Worm (Caenorhabditis elegans) whole organism, mixed stage, embryonic: Measurements from ENCODE around the gene acbp-4.

Experiments used
- M03D4.4 ChIP-seq: sonication (generic microtip); optimal IDR thresholded peaks from 2 replicates; lab custom pipeline; 2017; ENCODE audit warnings: mild to moderate bottlenecking, missing genetic modification characterization, missing compliant biosample characterization
- bed-3 ChIP-seq: fragments of 200-800 bp; sonication (Bioruptor generic); optimal IDR thresholded peaks from 3 replicates; lab custom pipeline; 2018; ENCODE audit warnings: mild to moderate bottlenecking, missing genetic modification characterization, moderate library complexity, missing compliant biosample characterization
- blmp-1 ChIP-seq: fragments of 150-350 bp; optimal IDR thresholded peaks from 2 replicates; lab custom pipeline; 2014; ENCODE audit warnings: missing biosample characterization, missing genetic modification characterization
- ceh-39 ChIP-seq: fragments of 150-350 bp; optimal IDR thresholded peaks from 2 replicates; lab custom pipeline; 2014; ENCODE audit warnings: missing biosample characterization, missing genetic modification characterization
- ceh-43 ChIP-seq: fragments of 200-800 bp; sonication (Bioruptor generic); optimal IDR thresholded peaks from 2 replicates; lab custom pipeline; 2018; ENCODE audit warnings: mild to moderate bottlenecking, missing genetic modification characterization, moderate library complexity, missing compliant biosample characterization
- ceh-83 ChIP-seq: fragments of 200-800 bp; sonication (Bioruptor generic); optimal IDR thresholded peaks from 2 replicates; lab custom pipeline; 2018; ENCODE audit warnings: mild to moderate bottlenecking, missing genetic modification characterization, missing compliant biosample characterization
- ces-1 ChIP-seq: fragments of 150-350 bp; optimal IDR thresholded peaks from 2 replicates; lab custom pipeline; 2014; ENCODE audit warnings: missing biosample characterization, missing genetic modification reagents, missing genetic modification characterization
- cnd-1 ChIP-seq: fragments of 200-800 bp; sonication (Bioruptor generic); optimal IDR thresholded peaks from 2 replicates; lab custom pipeline; 2018; ENCODE audit warnings: mild to moderate bottlenecking, missing genetic modification characterization, missing compliant biosample characterization
- drap-1 ChIP-seq: fragments of 200-800 bp; sonication (Bioruptor generic); optimal IDR thresholded peaks from 3 replicates; lab custom pipeline; 2018; ENCODE audit warnings: mild to moderate bottlenecking, missing genetic modification characterization, missing compliant biosample characterization
- elt-1 ChIP-seq: sonication (generic microtip); optimal IDR thresholded peaks from 2 replicates; lab custom pipeline; 2017; ENCODE audit warnings: missing genetic modification characterization, mild to moderate bottlenecking, missing compliant biosample characterization, antibody characterized with exemption, moderate library complexity, borderline replicate concordance; ENCODE audit not compliant: insufficient read depth
- elt-3 ChIP-seq: fragments of 150-350 bp; optimal IDR thresholded peaks from 2 replicates; lab custom pipeline; 2014; ENCODE audit warnings: missing biosample characterization, missing genetic modification characterization
- ham-2 ChIP-seq: fragments of 200-800 bp; sonication (Bioruptor generic); optimal IDR thresholded peaks from 2 replicates; lab custom pipeline; 2018; ENCODE audit warnings: mild to moderate bottlenecking, missing genetic modification characterization, missing compliant biosample characterization
- hlh-1 ChIP-seq: fragments of 150-350 bp; optimal IDR thresholded peaks from 2 replicates; lab custom pipeline; 2014; ENCODE audit warnings: missing biosample characterization, missing genetic modification reagents, missing genetic modification characterization
- lin-13 ChIP-seq: fragments of 150-350 bp; optimal IDR thresholded peaks from 2 replicates; lab custom pipeline; 2014; ENCODE audit warnings: missing biosample characterization, missing genetic modification characterization
- lin-32 ChIP-seq: fragments of 200-800 bp; sonication (Bioruptor generic); optimal IDR thresholded peaks from 2 replicates; lab custom pipeline; 2018; ENCODE audit warnings: mild to moderate bottlenecking, missing genetic modification characterization, missing compliant biosample characterization
- lsy-2 ChIP-seq: fragments of 150-350 bp; optimal IDR thresholded peaks from 2 replicates; lab custom pipeline; 2014; ENCODE audit warnings: missing biosample characterization, missing genetic modification characterization
- mab-5 ChIP-seq: fragments of 150-350 bp; optimal IDR thresholded peaks from 2 replicates; lab custom pipeline; 2014; ENCODE audit warnings: missing biosample characterization, missing genetic modification characterization
- mep-1 ChIP-seq: fragments of 150-350 bp; optimal IDR thresholded peaks from 2 replicates; lab custom pipeline; 2017; ENCODE audit warnings: missing biosample characterization, missing genetic modification reagents, missing genetic modification characterization, inconsistent platforms
- mls-2 ChIP-seq: sonication (generic microtip); optimal IDR thresholded peaks from 2 replicates; lab custom pipeline; 2016; ENCODE audit warnings: mild to moderate bottlenecking, missing genetic modification characterization, moderate library complexity, missing compliant biosample characterization
- nhr-2 ChIP-seq: fragments of 150-350 bp; optimal IDR thresholded peaks from 2 replicates; lab custom pipeline; 2014; ENCODE audit warnings: missing biosample characterization, missing genetic modification characterization
- nhr-237 ChIP-seq: fragments of 150-350 bp; optimal IDR thresholded peaks from 2 replicates; lab custom pipeline; 2014; ENCODE audit warnings: missing biosample characterization, missing genetic modification characterization
- nhr-28 ChIP-seq: fragments of 150-350 bp; optimal IDR thresholded peaks from 2 replicates; lab custom pipeline; 2014; ENCODE audit warnings: missing biosample characterization, missing genetic modification characterization
- nhr-76 ChIP-seq: sonication (generic microtip); optimal IDR thresholded peaks from 2 replicates; lab custom pipeline; 2017; ENCODE audit warnings: missing biosample characterization, missing genetic modification characterization
- pha-4 ChIP-seq: fragments of 150-350 bp; optimal IDR thresholded peaks from 2 replicates; lab custom pipeline; 2018; ENCODE audit warnings: missing biosample characterization, missing genetic modification reagents, missing genetic modification characterization
- sem-2 ChIP-seq: fragments of 200-800 bp; sonication (Bioruptor generic); optimal IDR thresholded peaks from 2 replicates; lab custom pipeline; 2018; ENCODE audit warnings: mild to moderate bottlenecking, missing genetic modification characterization, missing compliant biosample characterization
- snpc-4 ChIP-seq: fragments of 150-350 bp; optimal IDR thresholded peaks from 2 replicates; lab custom pipeline; 2014; ENCODE audit warnings: missing biosample characterization, missing genetic modification characterization
- sptf-1 ChIP-seq: sonication (generic microtip); optimal IDR thresholded peaks from 2 replicates; lab custom pipeline; 2017; ENCODE audit warnings: mild to moderate bottlenecking, missing genetic modification characterization, moderate library complexity, missing compliant biosample characterization
- unc-120 ChIP-seq: sonication (generic microtip); optimal IDR thresholded peaks from 2 replicates; lab custom pipeline; 2017; ENCODE audit warnings: missing genetic modification characterization, missing compliant biosample characterization; ENCODE audit not compliant: poor library complexity, severe bottlenecking
- unc-39 ChIP-seq: fragments of 150-350 bp; optimal IDR thresholded peaks from 2 replicates; lab custom pipeline; 2014; ENCODE audit warnings: missing biosample characterization, missing genetic modification characterization
- unc-62 ChIP-seq: fragments of 150-350 bp; optimal IDR thresholded peaks from 2 replicates; lab custom pipeline; 2014; ENCODE audit warnings: missing biosample characterization, missing genetic modification reagents, missing genetic modification characterization
- zip-8 ChIP-seq: fragments of 150-350 bp; optimal IDR thresholded peaks from 2 replicates; lab custom pipeline; 2014; ENCODE audit warnings: missing biosample characterization, missing genetic modification characterization
- ztf-11 ChIP-seq: fragments of 150-350 bp; optimal IDR thresholded peaks from 2 replicates; lab custom pipeline; 2014; ENCODE audit warnings: missing biosample characterization, missing genetic modification characterization

The acbp-4 gene

ce11 chrIII:7347049-7347448 lies 38.1 kb upstream of the acbp-4 start, which contains the start of gene F08F8.7:
F08F8.7 (minus strand) TSS chrIII:7347149.
- no peak for TF ChIP-seq drap-1 (GFP tag; lab: Kevin White, UChicago)
- TF ChIP-seq sem-2 (GFP tag; lab: Kevin White, UChicago), result no peak
- TF ChIP-seq cnd-1, result no peak
- TF ChIP-seq mls-2, result no peak
- no peak for TF ChIP-seq nhr-28
- TF ChIP-seq unc-39 (tag; lab: Kevin White, UChicago), result no peak
- no peak for TF ChIP-seq hlh-1 (tag; lab: Kevin White, UChicago)
- TF ChIP-seq unc-62, result no peak
- no peak for TF ChIP-seq M03D4.4 (tag; lab: Kevin White, UChicago)
- TF ChIP-seq snpc-4 (tag; lab: Kevin White, UChicago), result no peak
- no peak for TF ChIP-seq lin-32 (GFP tag; lab: Kevin White, UChicago)
- no peak for TF ChIP-seq ceh-43
- no peak for TF ChIP-seq ceh-83 (GFP tag; lab: Kevin White, UChicago)
- TF ChIP-seq elt-1 (tag; lab: Kevin White, UChicago), result no peak
- no peak for TF ChIP-seq ztf-11 (tag; lab: Kevin White, UChicago)
- no peak for TF ChIP-seq bed-3 (GFP tag; lab: Kevin White, UChicago)
- TF ChIP-seq pha-4 (tag; lab: Kevin White, UChicago), result no peak
- TF ChIP-seq nhr-2 (tag; lab: Kevin White, UChicago), result no peak
- no peak for TF ChIP-seq ham-2 (GFP tag; lab: Kevin White, UChicago)
- TF ChIP-seq mep-1 (tag; lab: Kevin White, UChicago), result no peak

ce11 chrIII:7343389-7343788 lies 34.5 kb upstream of the acbp-4 start, which contains the start of gene F08F8.6:
F08F8.6 (plus strand) TSS chrIII:7343689.
- no peak for TF ChIP-seq unc-120 (tag; lab: Kevin White, UChicago)
- TF ChIP-seq hlh-1 (tag; lab: Kevin White, UChicago), result no peak

ce11 chrIII:7339138-7339537 lies 30.2 kb upstream of the acbp-4 start:
- TF ChIP-seq elt-1 (tag; lab: Kevin White, UChicago) (no peak), zip-8 (no peak), sem-2 (GFP tag; lab: Kevin White, UChicago) (no peak), ham-2 (GFP tag; lab: Kevin White, UChicago) (no peak), ztf-11 (tag; lab: Kevin White, UChicago) (no peak), lin-32 (GFP tag; lab: Kevin White, UChicago) (no peak), mab-5 (no peak), unc-39 (tag; lab: Kevin White, UChicago) (no peak), elt-3 (tag; lab: Kevin White, UChicago) (no peak)
- TF ChIP-seq, all 35 proteins: peak for 0

ce11 chrIII:7338693-7339092 lies 29.8 kb upstream of the acbp-4 start, which contains the start of gene kap-1:
kap-1 (plus strand) TSS chrIII:7338835.
- no peak for TF ChIP-seq ces-1 (GFP tag; lab: Kevin White, UChicago)

- TF ChIP-seq elt-3 (tag; lab: Kevin White, UChicago) (no peak), ces-1 (GFP tag; lab: Kevin White, UChicago) (no peak), snpc-4 (tag; lab: Kevin White, UChicago) (no peak), sptf-1 (tag; lab: Kevin White, UChicago) (no peak), ztf-11 (tag; lab: Kevin White, UChicago) (no peak), nhr-28 (no peak), nhr-237 (tag; lab: Kevin White, UChicago) (no peak), ham-2 (GFP tag; lab: Kevin White, UChicago) (no peak), nhr-76 (tag; lab: Kevin White, UChicago) (no peak), lin-13 (tag; lab: Kevin White, UChicago) (no peak), zip-8 (no peak), elt-1 (tag; lab: Kevin White, UChicago) (no peak)
These were observed 29.1 kb upstream of the acbp-4 start for ce11 chrIII:7338009-7338408.

ce11 chrIII:7336214-7336613 lies 27.3 kb upstream of the acbp-4 start, which contains the start of gene gsp-2:
gsp-2 (plus strand) TSS chrIII:7336587.
- TF ChIP-seq pha-4 (tag; lab: Kevin White, UChicago) (peak; percentile 43), lsy-2 (tag; lab: Kevin White, UChicago) (peak; percentile 95), nhr-237 (tag; lab: Kevin White, UChicago) (peak; percentile 73), blmp-1 (tag; lab: Kevin White, UChicago) (no peak), snpc-4 (tag; lab: Kevin White, UChicago) (no peak), ceh-43 (no peak), unc-120 (tag; lab: Kevin White, UChicago) (peak; percentile 7), lin-13 (tag; lab: Kevin White, UChicago) (peak; percentile 33), elt-3 (tag; lab: Kevin White, UChicago) (no peak), drap-1 (GFP tag; lab: Kevin White, UChicago) (peak; percentile 43), unc-62 (no peak), bed-3 (GFP tag; lab: Kevin White, UChicago) (no peak), mab-5 (no peak), ceh-39 (tag; lab: Kevin White, UChicago) (no peak), mep-1 (tag; lab: Kevin White, UChicago) (peak; percentile 84), mls-2 (no peak), hlh-1 (tag; lab: Kevin White, UChicago) (peak; percentile 59), sptf-1 (tag; lab: Kevin White, UChicago) (peak; percentile 29), ces-1 (GFP tag; lab: Kevin White, UChicago) (peak; percentile 45)
